Worm (Caenorhabditis elegans) whole organism, L4/young adult: ENCODE measurements around the gene cyp-29A2.

Experiments used
- W03F9.2 ChIP-seq: fragments of 150-350 bp; optimal IDR thresholded peaks from 2 replicates; lab custom pipeline; 2014; ENCODE audit warnings: missing biosample characterization, missing genetic modification characterization
- dao-5 ChIP-seq: sonication (generic microtip); optimal IDR thresholded peaks from 2 replicates; lab custom pipeline; 2016; ENCODE audit warnings: missing genotype, missing genetic modification characterization, moderate library complexity, missing compliant biosample characterization
- him-1 ChIP-seq: sonication (generic microtip); optimal IDR thresholded peaks from 2 replicates; lab custom pipeline; 2016; ENCODE audit warnings: missing genotype, missing genetic modification reagents, missing genetic modification characterization, missing compliant biosample characterization

The cyp-29A2 gene

ce11 chrV:11200316-11200715 lies 17.1 kb upstream of the cyp-29A2 start, which contains the start of gene K10D6.3:
Gene K10D6.3, plus strand, starts transcription at chrV:11200616.
- no peak for TF ChIP-seq him-1
- no peak for TF ChIP-seq dao-5

ce11 chrV:11201826-11202565 lies 15.4 kb upstream of the cyp-29A2 start, which contains the start of gene K10D6.4:
Gene K10D6.4, plus strand, starts transcription at chrV:11201925.
- no peak for TF ChIP-seq dao-5
- TF ChIP-seq W03F9.2 = no peak
- no peak for TF ChIP-seq him-1

ce11 chrV:11204452-11204851 lies 12.9 kb upstream of the cyp-29A2 start:
- TF ChIP-seq W03F9.2 (no peak), him-1 (no peak), dao-5 (no peak)

- TF ChIP-seq W03F9.2 (no peak), him-1 (no peak), dao-5 (no peak)
Observed at ce11 chrV:11206467-11206866, 10.9 kb upstream of the cyp-29A2 start.

- TF ChIP-seq him-1 = no peak
- no peak for TF ChIP-seq W03F9.2
- no peak for TF ChIP-seq dao-5
Observed at ce11 chrV:11209452-11210188, 7.8 kb upstream of the cyp-29A2 start.

ce11 chrV:11211323-11211722 lies 6.1 kb upstream of the cyp-29A2 start:
- no peak for TF ChIP-seq him-1
- no peak for TF ChIP-seq dao-5
- TF ChIP-seq W03F9.2 = no peak

ce11 chrV:11214569-11214968 lies 2.8 kb upstream of the cyp-29A2 start:
- TF ChIP-seq him-1 = no peak
- no peak for TF ChIP-seq dao-5
- TF ChIP-seq W03F9.2 = no peak

- no peak for TF ChIP-seq W03F9.2
- no peak for TF ChIP-seq dao-5
- no peak for TF ChIP-seq him-1
Observed at ce11 chrV:11216137-11216536, 1.2 kb upstream of the cyp-29A2 start.

- TF ChIP-seq W03F9.2 = no peak
- no peak for TF ChIP-seq him-1
Observed at ce11 chrV:11220415-11220814, 3.0 kb downstream of the cyp-29A2 start.

- TF ChIP-seq dao-5 = no peak
- TF ChIP-seq W03F9.2 = no peak
- no peak for TF ChIP-seq him-1
Observed at ce11 chrV:11220936-11221335, 3.6 kb downstream of the cyp-29A2 start, which contains the start of gene T19B10.2. Gene T19B10.2, plus strand, starts transcription at chrV:11221302.

ce11 chrV:11223698-11224097 lies 6.3 kb downstream of the cyp-29A2 start:
- TF ChIP-seq dao-5 (no peak), him-1 (no peak), W03F9.2 (no peak)

- TF ChIP-seq him-1 (no peak), dao-5 (no peak)
Observed at ce11 chrV:11225981-11226380, 8.6 kb downstream of the cyp-29A2 start, which contains the start of gene bgal-1. Gene bgal-1, minus strand, starts transcription at chrV:11226018.

- no peak for TF ChIP-seq dao-5
- TF ChIP-seq him-1 = peak; percentile 66
- peak; percentile 72 for TF ChIP-seq W03F9.2
Observed at ce11 chrV:11228653-11229173, 11.3 kb downstream of the cyp-29A2 start, which contains the start of gene pqn-70. Gene pqn-70, minus strand, starts transcription at chrV:11228703.

ce11 chrV:11231177-11231576 lies 13.8 kb downstream of the cyp-29A2 start:
- no peak for TF ChIP-seq him-1
- TF ChIP-seq W03F9.2 = no peak
- TF ChIP-seq dao-5 = no peak

- TF ChIP-seq him-1 (no peak), W03F9.2 (no peak), dao-5 (no peak)
Observed at ce11 chrV:11234350-11234749, 17.0 kb downstream of the cyp-29A2 start, which contains the start of gene T19B10.5. Gene T19B10.5, plus strand, starts transcription at chrV:11234650.

- TF ChIP-seq him-1 = no peak
- TF ChIP-seq W03F9.2 = no peak
- TF ChIP-seq dao-5 = no peak
Observed at ce11 chrV:11235876-11236275, 18.5 kb downstream of the cyp-29A2 start.
